Fruit fly (Drosophila melanogaster) whole organism, embryonic: ENCODE results near the gene FipoQ.

Experiments
- ATbp ChIP-seq: fragments of 200-800 bp; sonication (Bioruptor generic); optimal IDR thresholded peaks from 2 replicates; lab custom pipeline; 2017; ENCODE audit warnings: missing biosample characterization, mild to moderate bottlenecking, missing genetic modification characterization, missing genetic modification reagents
- BtbVII ChIP-seq: fragments of 200-800 bp; sonication (Bioruptor generic); optimal IDR thresholded peaks from 3 replicates; lab custom pipeline; 2017; ENCODE audit warnings: missing biosample characterization, mild to moderate bottlenecking, missing genetic modification characterization
- C15 ChIP-seq: fragments of 200-800 bp; sonication (Bioruptor generic); IDR thresholded peaks from 3 replicates; pipeline ENCODE4 v1.3.6; 2022; ENCODE audit warnings: missing biosample characterization, missing genetic modification characterization
- CG11695 ChIP-seq: fragments of 200-800 bp; sonication (Bioruptor generic); IDR thresholded peaks from 3 replicates; pipeline ENCODE4 v1.3.6; 2022; ENCODE audit warnings: missing biosample characterization, missing genetic modification characterization
- CG12071 ChIP-seq: fragments of 200-800 bp; sonication (Bioruptor generic); optimal IDR thresholded peaks from 3 replicates; lab custom pipeline; 2018; ENCODE audit warnings: missing biosample characterization, mild to moderate bottlenecking, missing genetic modification characterization
- CG12391 ChIP-seq: fragments of 200-800 bp; sonication (Bioruptor generic); optimal IDR thresholded peaks from 3 replicates; lab custom pipeline; 2018; ENCODE audit warnings: missing biosample characterization, mild to moderate bottlenecking, missing genetic modification characterization, moderate library complexity
- CG14441 ChIP-seq: fragments of 200-800 bp; sonication (Bioruptor generic); IDR thresholded peaks from 2 replicates; pipeline ENCODE4 v1.3.6; 2022; ENCODE audit warnings: missing biosample characterization, missing genetic modification characterization
- CG15073 ChIP-seq: fragments of 200-800 bp; sonication (Bioruptor generic); optimal IDR thresholded peaks from 2 replicates; lab custom pipeline; 2016; ENCODE audit warnings: missing biosample characterization, missing genetic modification characterization
- CG1602 ChIP-seq: fragments of 200-800 bp; sonication (Bioruptor generic); optimal IDR thresholded peaks from 3 replicates; lab custom pipeline; 2016; ENCODE audit warnings: missing biosample characterization, missing genetic modification characterization
- CG16815 ChIP-seq: fragments of 200-800 bp; sonication (Bioruptor generic); optimal IDR thresholded peaks from 3 replicates; lab custom pipeline; 2017; ENCODE audit warnings: missing biosample characterization, mild to moderate bottlenecking, missing genetic modification characterization
- CG17359 ChIP-seq: fragments of 200-800 bp; sonication (Bioruptor generic); optimal IDR thresholded peaks from 3 replicates; lab custom pipeline; 2018; ENCODE audit warnings: missing biosample characterization, mild to moderate bottlenecking, missing genetic modification characterization, moderate library complexity
- CG3065 ChIP-seq: fragments of 200-800 bp; sonication (Bioruptor generic); optimal IDR thresholded peaks from 2 replicates; lab custom pipeline; 2016; ENCODE audit warnings: missing biosample characterization, missing genetic modification characterization
- CG31441 ChIP-seq: fragments of 200-800 bp; sonication (Bioruptor generic); IDR thresholded peaks from 2 replicates; pipeline ENCODE4 v1.3.6; 2022; ENCODE audit warnings: missing biosample characterization, missing genetic modification characterization
- CG4328 ChIP-seq: fragments of 200-800 bp; sonication (Bioruptor generic); optimal IDR thresholded peaks from 3 replicates; lab custom pipeline; 2017; ENCODE audit warnings: missing biosample characterization, missing genetic modification reagents, missing genetic modification characterization
- CG4360 ChIP-seq: fragments of 200-800 bp; sonication (Bioruptor generic); IDR thresholded peaks from 2 replicates; pipeline ENCODE4 v1.3.6; 2022; ENCODE audit warnings: missing biosample characterization, missing genetic modification characterization
- CG5953 ChIP-seq: fragments of 200-800 bp; sonication (Bioruptor generic); IDR thresholded peaks from 2 replicates; pipeline ENCODE4 v1.3.6; 2022; ENCODE audit warnings: missing biosample characterization, missing genetic modification characterization
- CG7271 ChIP-seq: fragments of 200-800 bp; sonication (Bioruptor generic); optimal IDR thresholded peaks from 2 replicates; lab custom pipeline; 2018; ENCODE audit warnings: missing biosample characterization, mild to moderate bottlenecking, missing genetic modification characterization, moderate library complexity
- CG7372 ChIP-seq: fragments of 200-800 bp; sonication (Bioruptor generic); IDR thresholded peaks from 2 replicates; pipeline ENCODE4 v1.3.6; 2022; ENCODE audit warnings: missing biosample characterization, missing genetic modification characterization
- CG8281 ChIP-seq: fragments of 200-800 bp; sonication (Bioruptor generic); optimal IDR thresholded peaks from 2 replicates; lab custom pipeline; 2018; ENCODE audit warnings: missing biosample characterization, mild to moderate bottlenecking, missing genetic modification characterization, moderate library complexity
- CG9215 ChIP-seq: fragments of 200-800 bp; sonication (Bioruptor generic); IDR thresholded peaks from 2 replicates; pipeline ENCODE4 v1.3.6; 2022; ENCODE audit warnings: missing biosample characterization, missing genetic modification characterization
- CoRest ChIP-seq: fragments of 200-800 bp; sonication (Bioruptor generic); optimal IDR thresholded peaks from 3 replicates; lab custom pipeline; 2018; ENCODE audit warnings: missing biosample characterization, mild to moderate bottlenecking, missing genetic modification characterization, moderate library complexity
- CrebB ChIP-seq: fragments of 200-800 bp; sonication (Bioruptor generic); optimal IDR thresholded peaks from 3 replicates; lab custom pipeline; 2018; ENCODE audit warnings: missing biosample characterization, mild to moderate bottlenecking, missing genetic modification characterization
- Dad ChIP-seq: fragments of 200-800 bp; sonication (Bioruptor generic); optimal IDR thresholded peaks from 3 replicates; lab custom pipeline; 2016; ENCODE audit warnings: missing biosample characterization, missing genetic modification characterization
- Drgx ChIP-seq: fragments of 200-800 bp; sonication (Bioruptor generic); IDR thresholded peaks from 2 replicates; pipeline ENCODE4 v1.3.6; 2022; ENCODE audit warnings: missing biosample characterization, missing genetic modification characterization
- HLHmδ ChIP-seq: fragments of 200-800 bp; sonication (Bioruptor generic); optimal IDR thresholded peaks from 2 replicates; lab custom pipeline; 2018; ENCODE audit warnings: missing biosample characterization, mild to moderate bottlenecking, missing genetic modification characterization, moderate library complexity
- Lhr ChIP-seq: fragments of 200-800 bp; sonication (Bioruptor generic); optimal IDR thresholded peaks from 3 replicates; lab custom pipeline; 2017; ENCODE audit warnings: mild to moderate bottlenecking, missing biosample characterization, missing genetic modification reagents, missing genetic modification characterization
- Usf ChIP-seq: fragments of 200-800 bp; sonication (Bioruptor generic); optimal IDR thresholded peaks from 2 replicates; lab custom pipeline; 2017; ENCODE audit warnings: missing genotype, missing biosample characterization, missing genetic modification characterization
- Xrp1 ChIP-seq: fragments of 200-800 bp; sonication (Bioruptor generic); IDR thresholded peaks from 2 replicates; pipeline ENCODE4 v1.3.6; 2022; ENCODE audit warnings: missing biosample characterization, missing genetic modification characterization
- ase ChIP-seq: fragments of 200-800 bp; sonication (Bioruptor generic); IDR thresholded peaks from 3 replicates; pipeline ENCODE4 v1.3.6; 2022; ENCODE audit warnings: missing biosample characterization, missing genetic modification characterization
- bab2 ChIP-seq: fragments of 200-800 bp; sonication (Bioruptor generic); optimal IDR thresholded peaks from 2 replicates; lab custom pipeline; 2016; ENCODE audit warnings: missing biosample characterization, missing genetic modification characterization
- bigmax ChIP-seq: fragments of 200-800 bp; sonication (Bioruptor generic); optimal IDR thresholded peaks from 2 replicates; lab custom pipeline; 2018; ENCODE audit warnings: missing biosample characterization, mild to moderate bottlenecking, missing genetic modification characterization
- cad ChIP-seq: fragments of >200 bp; optimal IDR thresholded peaks from 2 replicates; lab custom pipeline; 2017; ENCODE audit warnings: missing biosample characterization, missing genetic modification characterization
- caup ChIP-seq: fragments of 200-800 bp; sonication (Bioruptor generic); optimal IDR thresholded peaks from 3 replicates; lab custom pipeline; 2017; ENCODE audit warnings: missing biosample characterization, mild to moderate bottlenecking, missing genetic modification characterization, moderate library complexity; ENCODE audit not compliant: severe bottlenecking
- crp ChIP-seq, 2 experiments: fragments of 200-800 bp; sonication (Bioruptor generic); optimal IDR thresholded peaks; 2 replicates in 1 of 2; 3 replicates in 1 of 2; lab custom pipeline; 2017; ENCODE audit warnings: missing biosample characterization in 2 of 2, missing genetic modification characterization in 2 of 2, mild to moderate bottlenecking in 1 of 2, moderate library complexity in 1 of 2
- disco-r ChIP-seq: fragments of 200-800 bp; sonication (Bioruptor generic); optimal IDR thresholded peaks from 2 replicates; lab custom pipeline; 2016; ENCODE audit warnings: missing biosample characterization, missing genetic modification characterization
- dysf ChIP-seq: fragments of 200-800 bp; sonication (Bioruptor generic); IDR thresholded peaks from 3 replicates; pipeline ENCODE4 v1.3.6; 2022; ENCODE audit warnings: missing biosample characterization, missing genetic modification characterization
- exex ChIP-seq: fragments of 200-800 bp; sonication (Bioruptor generic); optimal IDR thresholded peaks from 4 replicates; lab custom pipeline; 2018; ENCODE audit warnings: missing biosample characterization, mild to moderate bottlenecking, missing genetic modification characterization, moderate library complexity
- hb ChIP-seq: fragments of 200-800 bp; sonication (Bioruptor generic); IDR thresholded peaks from 3 replicates; pipeline ENCODE4 v1.3.6; 2022; ENCODE audit warnings: missing biosample characterization, missing genetic modification characterization; ENCODE audit not compliant: partially characterized antibody
- kay ChIP-seq: fragments of 200-800 bp; sonication (Bioruptor generic); optimal IDR thresholded peaks from 2 replicates; lab custom pipeline; 2016; ENCODE audit warnings: missing biosample characterization, missing genetic modification characterization
- ken ChIP-seq: fragments of 200-800 bp; sonication (Bioruptor generic); IDR thresholded peaks from 3 replicates; pipeline ENCODE4 v1.3.6; 2022; ENCODE audit warnings: missing biosample characterization, missing genetic modification characterization
- mam ChIP-seq: fragments of 200-800 bp; sonication (Bioruptor generic); optimal IDR thresholded peaks from 3 replicates; lab custom pipeline; 2016; ENCODE audit warnings: missing biosample characterization, missing genetic modification characterization
- pan ChIP-seq, 4 experiments: fragments of >200 bp in 3 of 4; fragments of 200-800 bp in 1 of 4; sonication (Bioruptor generic) in 1 of 4; optimal IDR thresholded peaks in 3 of 4; IDR thresholded peaks in 1 of 4; 2 replicates each; pipeline versions ENCODE4 v1.3.6 to Lab custom; 2017 to 2022; ENCODE audit warnings: missing biosample characterization in 2 of 4, missing genetic modification characterization in 2 of 4, mixed read lengths in 1 of 4
- pfk ChIP-seq: fragments of 200-800 bp; sonication (Bioruptor generic); optimal IDR thresholded peaks from 2 replicates; lab custom pipeline; 2018; ENCODE audit warnings: missing biosample characterization, mild to moderate bottlenecking, missing genetic modification characterization, moderate library complexity
- psq ChIP-seq: fragments of 200-800 bp; sonication (Bioruptor generic); optimal IDR thresholded peaks from 2 replicates; lab custom pipeline; 2017; ENCODE audit warnings: missing biosample characterization, missing genetic modification characterization
- row ChIP-seq: fragments of 200-800 bp; sonication (Bioruptor generic); IDR thresholded peaks from 3 replicates; pipeline ENCODE4 v1.3.6; 2022; ENCODE audit warnings: missing biosample characterization, missing genetic modification characterization
- slbo ChIP-seq: fragments of 200-800 bp; sonication (Bioruptor generic); IDR thresholded peaks from 2 replicates; pipeline ENCODE4 v1.3.6; 2022; ENCODE audit warnings: missing biosample characterization, missing genetic modification characterization
- tx ChIP-seq: fragments of 200-800 bp; sonication (Bioruptor generic); optimal IDR thresholded peaks from 2 replicates; lab custom pipeline; 2016; ENCODE audit warnings: missing biosample characterization, missing genetic modification characterization
- unc-4 ChIP-seq: fragments of 200-800 bp; sonication (Bioruptor generic); IDR thresholded peaks from 2 replicates; pipeline ENCODE4 v1.3.6; 2022; ENCODE audit warnings: missing biosample characterization, missing genetic modification characterization; ENCODE audit not compliant: partially characterized antibody

FipoQ gene

DNA sequence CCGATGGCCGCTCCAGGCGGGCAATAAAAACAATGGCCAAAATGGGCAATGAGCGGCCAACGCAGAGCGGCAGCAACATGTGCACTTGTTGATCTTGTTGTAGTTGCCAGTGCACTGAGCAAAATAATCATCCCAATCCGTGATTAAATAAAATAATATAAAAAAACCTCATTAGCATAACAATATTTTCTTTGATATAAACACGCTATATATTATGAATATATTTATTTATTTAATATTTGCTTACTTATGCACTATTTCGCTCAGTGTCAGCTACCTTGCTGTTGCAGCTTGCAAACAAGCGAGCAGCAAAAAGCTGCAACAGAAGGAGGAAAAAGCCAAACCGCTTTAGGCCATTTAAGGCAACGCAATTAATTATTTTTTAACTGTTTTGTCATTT, 24.8 kb downstream of the FipoQ start (continued):
- TF ChIP-seq CoRest (tag; lab: Kevin White, UChicago): peak; percentile 20
- TF ChIP-seq dysf (GFP tag; lab: Robert Waterston, UW): no peak
- no peak for TF ChIP-seq hb
- peak; percentile 40 for TF ChIP-seq CG17359 (tag; lab: Kevin White, UChicago)
- no peak for TF ChIP-seq CG7372 (GFP tag; lab: Robert Waterston, UW)
- TF ChIP-seq crp (GFP tag; optimal IDR thresholded peaks at IDR 0.05; lab: Kevin White, UChicago): no peak
- no peak for TF ChIP-seq C15 (GFP tag; lab: Robert Waterston, UW)
- no peak for TF ChIP-seq CG4328 (GFP tag; lab: Kevin White, UChicago)
- TF ChIP-seq bigmax (GFP tag; lab: Kevin White, UChicago): no peak
- TF ChIP-seq exex (tag; lab: Kevin White, UChicago): no peak
- no peak for TF ChIP-seq Dad (GFP tag; lab: Kevin White, UChicago)
- no peak for TF ChIP-seq ken (GFP tag; lab: Robert Waterston, UW)
- no peak for TF ChIP-seq CG11695 (GFP tag; lab: Robert Waterston, UW)
- peak; percentile 54 for TF ChIP-seq CG31441 (GFP tag; lab: Robert Waterston, UW)
- TF ChIP-seq pan (optimal IDR thresholded peaks at IDR 0.05; lab: Kevin White, UChicago): no peak
- peak in 1 of 2 experiments; percentile 46 for TF ChIP-seq pan (GFP tag; optimal IDR thresholded peaks at IDR 0.05 in 1 of 2, IDR thresholded peaks at IDR 0.05 in 1 of 2)
- TF ChIP-seq CG12391 (tag; lab: Kevin White, UChicago): peak; percentile 39
- TF ChIP-seq bab2 (GFP tag; lab: Kevin White, UChicago): no peak
- no peak for TF ChIP-seq unc-4 (GFP tag; lab: Robert Waterston, UW)
- TF ChIP-seq kay (GFP tag; lab: Kevin White, UChicago): no peak
- no peak for TF ChIP-seq slbo (GFP tag; lab: Robert Waterston, UW)
- no peak for TF ChIP-seq CG8281 (tag; lab: Kevin White, UChicago)
- TF ChIP-seq BtbVII: no peak
- TF ChIP-seq Lhr (GFP tag; lab: Kevin White, UChicago): no peak
- TF ChIP-seq ase (GFP tag; lab: Robert Waterston, UW): no peak
- no peak for TF ChIP-seq mam (GFP tag; lab: Kevin White, UChicago)
- 0 out of 2 replicates have a peak, but pooled peaks have one; percentile 20 for TF ChIP-seq CG5953 (GFP tag; lab: Robert Waterston, UW)
- TF ChIP-seq tx (GFP tag; lab: Kevin White, UChicago): no peak
- no peak for TF ChIP-seq Usf
- TF ChIP-seq CG12071 (GFP tag; lab: Kevin White, UChicago): no peak
- TF ChIP-seq CG3065 (GFP tag; lab: Kevin White, UChicago): no peak
- TF ChIP-seq cad: no peak
- TF ChIP-seq Drgx (GFP tag; lab: Robert Waterston, UW): peak; percentile 63
- peak; percentile 29 for TF ChIP-seq CG7271 (tag; lab: Kevin White, UChicago)
- no peak for TF ChIP-seq CrebB (tag; lab: Kevin White, UChicago)
- TF ChIP-seq CG4360 (GFP tag; lab: Robert Waterston, UW): no peak
- TF ChIP-seq ATbp (GFP tag; lab: Kevin White, UChicago): no peak
- TF ChIP-seq CG1602 (GFP tag; lab: Kevin White, UChicago): peak; percentile 39
- peak; percentile 46 for TF ChIP-seq CG14441 (GFP tag; lab: Robert Waterston, UW)
- no peak for TF ChIP-seq CG15073 (GFP tag; lab: Kevin White, UChicago)
- TF ChIP-seq caup (GFP tag; lab: Kevin White, UChicago): no peak
- no peak for TF ChIP-seq HLHmδ
- TF ChIP-seq disco-r (GFP tag; lab: Kevin White, UChicago): no peak
- no peak for TF ChIP-seq CG9215 (GFP tag; lab: Robert Waterston, UW)
- TF ChIP-seq pfk (GFP tag; lab: Kevin White, UChicago): no peak
- TF ChIP-seq CG16815 (GFP tag; lab: Kevin White, UChicago): peak; percentile 10
- TF ChIP-seq psq (GFP tag; lab: Kevin White, UChicago): no peak
- TF ChIP-seq row (GFP tag; lab: Robert Waterston, UW): peak; percentile 23; the same call in 1 of the 3 replicates
- peak; percentile 37; the same call in 1 of the 2 replicates for TF ChIP-seq Xrp1
